Worm (Caenorhabditis elegans) whole organism, L1 larva: ENCODE data around the gene igeg-1.

Source experiments
- ceh-82 ChIP-seq, 3 experiments: fragments of 150-350 bp in 1 of 3; sonication (generic microtip) in 2 of 3; optimal IDR thresholded peaks; 2 replicates each; lab custom pipeline; 2014 to 2017; ENCODE audit warnings: missing biosample characterization in 3 of 3, missing genetic modification characterization in 3 of 3
- fkh-10 ChIP-seq: sonication (generic microtip); optimal IDR thresholded peaks from 2 replicates; lab custom pipeline; 2017; ENCODE audit warnings: missing biosample characterization, missing genetic modification reagents, missing genetic modification characterization
- lin-15B ChIP-seq: fragments of 150-350 bp; sonication (generic microtip); optimal IDR thresholded peaks from 3 replicates; lab custom pipeline; 2014; ENCODE audit warnings: missing biosample characterization, missing genetic modification characterization
- rnt-1 ChIP-seq: sonication (generic microtip); optimal IDR thresholded peaks from 2 replicates; lab custom pipeline; 2016; ENCODE audit warnings: mild to moderate bottlenecking, missing genetic modification characterization, moderate library complexity, missing compliant biosample characterization

- TF ChIP-seq fkh-10: no peak
- TF ChIP-seq lin-15B (tag; lab: Kevin White, UChicago): no peak
- TF ChIP-seq ceh-82 (tag; optimal IDR thresholded peaks at IDR 0.05; lab: Kevin White, UChicago): no peak
- TF ChIP-seq rnt-1: no peak
These were observed 14.4 kb downstream of the igeg-1 start for ce11 chrIV:4576847-4577246.
